Fruit fly (Drosophila melanogaster) whole organism, embryonic: ENCODE data around the gene Mkk4.

Experiments
- Abd-B ChIP-seq: fragments of 200-800 bp; sonication (Bioruptor generic); optimal IDR thresholded peaks from 2 replicates; lab custom pipeline; 2018; ENCODE audit warnings: missing biosample characterization, mild to moderate bottlenecking, missing genetic modification characterization, moderate library complexity
- Asciz ChIP-seq: fragments of 200-800 bp; sonication (Bioruptor generic); optimal IDR thresholded peaks from 2 replicates; lab custom pipeline; 2017; ENCODE audit warnings: missing biosample characterization, mild to moderate bottlenecking, missing genetic modification characterization, missing genetic modification reagents
- Atf6 ChIP-seq: fragments of 200-800 bp; sonication (Bioruptor generic); IDR thresholded peaks from 2 replicates; pipeline ENCODE4 v1.3.6; 2022; ENCODE audit warnings: missing biosample characterization, missing genetic modification characterization
- CG10565 ChIP-seq: fragments of 200-800 bp; sonication (Bioruptor generic); optimal IDR thresholded peaks from 3 replicates; lab custom pipeline; 2016; ENCODE audit warnings: missing biosample characterization, mild to moderate bottlenecking, missing genetic modification characterization
- CG10979 ChIP-seq: fragments of 200-800 bp; sonication (Bioruptor generic); optimal IDR thresholded peaks from 2 replicates; lab custom pipeline; 2018; ENCODE audit warnings: missing biosample characterization, mild to moderate bottlenecking, missing genetic modification characterization, moderate library complexity
- CG12659 ChIP-seq: fragments of 200-800 bp; sonication (Bioruptor generic); optimal IDR thresholded peaks from 3 replicates; lab custom pipeline; 2017; ENCODE audit warnings: mild to moderate bottlenecking, missing biosample characterization, missing genetic modification reagents, missing genetic modification characterization
- CG13296 ChIP-seq: fragments of 200-800 bp; sonication (Bioruptor generic); optimal IDR thresholded peaks from 3 replicates; lab custom pipeline; 2018; ENCODE audit warnings: missing biosample characterization, mild to moderate bottlenecking, missing genetic modification characterization
- CG18262 ChIP-seq: fragments of 200-800 bp; optimal IDR thresholded peaks from 3 replicates; lab custom pipeline; 2019; ENCODE audit warnings: missing biosample characterization, mild to moderate bottlenecking, missing genetic modification characterization, moderate library complexity
- CG18764 ChIP-seq: fragments of 200-800 bp; sonication (Bioruptor generic); optimal IDR thresholded peaks from 3 replicates; lab custom pipeline; 2016; ENCODE audit warnings: missing biosample characterization, missing genetic modification characterization
- CG2712 ChIP-seq: fragments of 200-800 bp; optimal IDR thresholded peaks from 3 replicates; lab custom pipeline; 2019; ENCODE audit warnings: missing biosample characterization, mild to moderate bottlenecking, missing genetic modification characterization, moderate library complexity
- CG2875 ChIP-seq: fragments of 200-800 bp; sonication (Bioruptor generic); optimal IDR thresholded peaks from 2 replicates; lab custom pipeline; 2017; ENCODE audit warnings: missing biosample characterization, mild to moderate bottlenecking, missing genetic modification characterization, missing genetic modification reagents
- CG3838 ChIP-seq: fragments of 200-800 bp; sonication (Bioruptor generic); optimal IDR thresholded peaks from 3 replicates; lab custom pipeline; 2016; ENCODE audit warnings: missing biosample characterization, missing genetic modification characterization
- CG4424 ChIP-seq: fragments of 200-800 bp; sonication (Bioruptor generic); optimal IDR thresholded peaks from 3 replicates; lab custom pipeline; 2016; ENCODE audit warnings: missing biosample characterization, missing genetic modification characterization
- CG7987 ChIP-seq: fragments of 200-800 bp; sonication (Bioruptor generic); optimal IDR thresholded peaks from 2 replicates; lab custom pipeline; 2018; ENCODE audit warnings: missing biosample characterization, mild to moderate bottlenecking, missing genetic modification characterization, moderate library complexity
- CG8924 ChIP-seq: fragments of 200-800 bp; optimal IDR thresholded peaks from 3 replicates; lab custom pipeline; 2019; ENCODE audit warnings: missing biosample characterization, mild to moderate bottlenecking, missing genetic modification characterization, moderate library complexity
- CG9609 ChIP-seq: fragments of 200-800 bp; sonication (Bioruptor generic); optimal IDR thresholded peaks from 3 replicates; lab custom pipeline; 2016; ENCODE audit warnings: missing biosample characterization, missing genetic modification characterization
- CG9727 ChIP-seq: fragments of 200-800 bp; sonication (Bioruptor generic); optimal IDR thresholded peaks from 3 replicates; lab custom pipeline; 2017; ENCODE audit warnings: missing biosample characterization, mild to moderate bottlenecking, missing genetic modification characterization
- CkIIα-i1 ChIP-seq: fragments of 200-800 bp; sonication (Bioruptor generic); IDR thresholded peaks from 2 replicates; pipeline ENCODE4 v1.3.6; 2022; ENCODE audit warnings: missing biosample characterization, missing genetic modification characterization
- Dll ChIP-seq: fragments of 200-800 bp; sonication (Bioruptor generic); IDR thresholded peaks from 4 replicates; pipeline ENCODE4 v1.3.6; 2022; ENCODE audit warnings: missing biosample characterization, missing genetic modification characterization; ENCODE audit not compliant: partially characterized antibody
- Fer3 ChIP-seq: fragments of 200-800 bp; sonication (Bioruptor generic); optimal IDR thresholded peaks from 2 replicates; lab custom pipeline; 2018; ENCODE audit warnings: missing biosample characterization, mild to moderate bottlenecking, missing genetic modification characterization, moderate library complexity
- HmgD ChIP-seq: fragments of 200-800 bp; sonication (Bioruptor generic); optimal IDR thresholded peaks from 3 replicates; lab custom pipeline; 2016; ENCODE audit warnings: missing biosample characterization, missing genetic modification characterization
- Hr3 ChIP-seq: fragments of 200-800 bp; sonication (Bioruptor generic); optimal IDR thresholded peaks from 3 replicates; lab custom pipeline; 2016; ENCODE audit warnings: missing biosample characterization, missing genetic modification characterization
- Hr51 ChIP-seq, 2 experiments: fragments of 200-800 bp; sonication (Bioruptor generic); optimal IDR thresholded peaks; 2 replicates in 1 of 2; 3 replicates in 1 of 2; lab custom pipeline; 2016 to 2018; ENCODE audit warnings: missing biosample characterization in 2 of 2, missing genetic modification characterization in 2 of 2, mild to moderate bottlenecking in 1 of 2, moderate library complexity in 1 of 2
- Optix ChIP-seq: fragments of 200-800 bp; sonication (Bioruptor generic); IDR thresholded peaks from 3 replicates; pipeline ENCODE4 v1.3.6; 2022; ENCODE audit warnings: missing biosample characterization, missing genetic modification characterization
- PHDP ChIP-seq: fragments of 200-800 bp; sonication (Bioruptor generic); optimal IDR thresholded peaks from 3 replicates; lab custom pipeline; 2018; ENCODE audit warnings: missing biosample characterization, mild to moderate bottlenecking, missing genetic modification characterization, moderate library complexity
- Scr ChIP-seq: fragments of 200-800 bp; sonication (Bioruptor generic); IDR thresholded peaks from 2 replicates; pipeline ENCODE4 v1.3.6; 2022; ENCODE audit warnings: missing biosample characterization, missing genetic modification characterization; ENCODE audit not compliant: partially characterized antibody
- Side ChIP-seq: fragments of 200-800 bp; sonication (Bioruptor generic); optimal IDR thresholded peaks from 2 replicates; lab custom pipeline; 2016; ENCODE audit warnings: missing biosample characterization, missing genetic modification characterization
- Stat92E ChIP-seq, 3 experiments: fragments of >200 bp in 2 of 3; fragments of 200-800 bp in 1 of 3; sonication (Bioruptor generic) in 1 of 3; optimal IDR thresholded peaks; 2 replicates each; lab custom pipeline; 2017 to 2019; ENCODE audit warnings: missing biosample characterization in 3 of 3, missing genetic modification characterization in 3 of 3, mild to moderate bottlenecking in 1 of 3, moderate library complexity in 1 of 3
- Usf ChIP-seq: fragments of 200-800 bp; sonication (Bioruptor generic); optimal IDR thresholded peaks from 2 replicates; lab custom pipeline; 2017; ENCODE audit warnings: missing genotype, missing biosample characterization, missing genetic modification characterization
- bcd ChIP-seq: fragments of 200-800 bp; sonication (Bioruptor generic); optimal IDR thresholded peaks from 2 replicates; lab custom pipeline; 2017; ENCODE audit warnings: missing biosample characterization, mild to moderate bottlenecking, missing genetic modification characterization
- da ChIP-seq: fragments of 200-800 bp; sonication (Bioruptor generic); optimal IDR thresholded peaks from 2 replicates; lab custom pipeline; 2016; ENCODE audit warnings: missing biosample characterization, missing genetic modification characterization
- danr ChIP-seq: fragments of 200-800 bp; sonication (Bioruptor generic); IDR thresholded peaks from 2 replicates; pipeline ENCODE4 v1.3.6; 2022; ENCODE audit warnings: missing biosample characterization, missing genetic modification characterization
- dimm ChIP-seq: fragments of 200-800 bp; sonication (Bioruptor generic); IDR thresholded peaks from 2 replicates; pipeline ENCODE4 v1.3.6; 2022; ENCODE audit warnings: missing biosample characterization, missing genetic modification characterization
- dpn ChIP-seq, 2 experiments: fragments of 200-800 bp; sonication (Bioruptor generic); optimal IDR thresholded peaks; 3 replicates each; lab custom pipeline; 2016; ENCODE audit warnings: missing biosample characterization in 2 of 2, missing genetic modification characterization in 2 of 2
- en ChIP-seq: fragments of 200-800 bp; sonication (Bioruptor generic); optimal IDR thresholded peaks from 2 replicates; lab custom pipeline; 2016; ENCODE audit warnings: missing biosample characterization, missing genetic modification characterization
- esg ChIP-seq: fragments of 200-800 bp; sonication (Bioruptor generic); conservative IDR thresholded peaks from 2 replicates; pipeline ENCODE4 v1.3.6; 2022; ENCODE audit warnings: missing biosample characterization, missing genetic modification characterization
- exex ChIP-seq: fragments of 200-800 bp; sonication (Bioruptor generic); optimal IDR thresholded peaks from 4 replicates; lab custom pipeline; 2018; ENCODE audit warnings: missing biosample characterization, mild to moderate bottlenecking, missing genetic modification characterization, moderate library complexity
- fd96Cb ChIP-seq: fragments of 200-800 bp; sonication (Bioruptor generic); optimal IDR thresholded peaks from 2 replicates; lab custom pipeline; 2018; ENCODE audit warnings: missing biosample characterization, mild to moderate bottlenecking, missing genetic modification characterization, moderate library complexity
- ftz-f1 ChIP-seq: fragments of 200-800 bp; sonication (Bioruptor generic); optimal IDR thresholded peaks from 2 replicates; lab custom pipeline; 2016; ENCODE audit warnings: missing biosample characterization, missing genetic modification characterization
- gfzf ChIP-seq: fragments of 200-800 bp; sonication (Bioruptor generic); optimal IDR thresholded peaks from 2 replicates; lab custom pipeline; 2016; ENCODE audit warnings: missing biosample characterization, mild to moderate bottlenecking, missing genetic modification characterization, moderate library complexity
- jing ChIP-seq: fragments of 200-800 bp; sonication (Bioruptor generic); optimal IDR thresholded peaks from 2 replicates; lab custom pipeline; 2018; ENCODE audit warnings: missing biosample characterization, mild to moderate bottlenecking, missing genetic modification characterization
- onecut ChIP-seq: fragments of 200-800 bp; sonication (Bioruptor generic); IDR thresholded peaks from 2 replicates; pipeline ENCODE4 v1.3.6; 2022; ENCODE audit warnings: missing biosample characterization, missing genetic modification characterization
- pnt ChIP-seq: fragments of 200-800 bp; sonication (Bioruptor generic); optimal IDR thresholded peaks from 3 replicates; lab custom pipeline; 2016; ENCODE audit warnings: missing biosample characterization, missing genetic modification characterization
- psq ChIP-seq: fragments of 200-800 bp; sonication (Bioruptor generic); optimal IDR thresholded peaks from 2 replicates; lab custom pipeline; 2017; ENCODE audit warnings: missing biosample characterization, missing genetic modification characterization
- run ChIP-seq: fragments of 200-800 bp; sonication (Bioruptor generic); optimal IDR thresholded peaks from 3 replicates; lab custom pipeline; 2018; ENCODE audit warnings: missing biosample characterization, mild to moderate bottlenecking, missing genetic modification characterization
- slp2 ChIP-seq: fragments of 200-800 bp; sonication (Bioruptor generic); optimal IDR thresholded peaks from 2 replicates; lab custom pipeline; 2016; ENCODE audit warnings: missing biosample characterization, missing genetic modification characterization
- sob ChIP-seq: fragments of 200-800 bp; sonication (Bioruptor generic); IDR thresholded peaks from 2 replicates; pipeline ENCODE4 v1.3.6; 2022; ENCODE audit warnings: missing biosample characterization, missing genetic modification characterization
- unc-4 ChIP-seq: fragments of 200-800 bp; sonication (Bioruptor generic); IDR thresholded peaks from 2 replicates; pipeline ENCODE4 v1.3.6; 2022; ENCODE audit warnings: missing biosample characterization, missing genetic modification characterization; ENCODE audit not compliant: partially characterized antibody
- wek ChIP-seq: fragments of 200-800 bp; sonication (Bioruptor generic); optimal IDR thresholded peaks from 3 replicates; lab custom pipeline; 2018; ENCODE audit warnings: missing biosample characterization, mild to moderate bottlenecking, missing genetic modification characterization, moderate library complexity

The Mkk4 gene

DNA sequence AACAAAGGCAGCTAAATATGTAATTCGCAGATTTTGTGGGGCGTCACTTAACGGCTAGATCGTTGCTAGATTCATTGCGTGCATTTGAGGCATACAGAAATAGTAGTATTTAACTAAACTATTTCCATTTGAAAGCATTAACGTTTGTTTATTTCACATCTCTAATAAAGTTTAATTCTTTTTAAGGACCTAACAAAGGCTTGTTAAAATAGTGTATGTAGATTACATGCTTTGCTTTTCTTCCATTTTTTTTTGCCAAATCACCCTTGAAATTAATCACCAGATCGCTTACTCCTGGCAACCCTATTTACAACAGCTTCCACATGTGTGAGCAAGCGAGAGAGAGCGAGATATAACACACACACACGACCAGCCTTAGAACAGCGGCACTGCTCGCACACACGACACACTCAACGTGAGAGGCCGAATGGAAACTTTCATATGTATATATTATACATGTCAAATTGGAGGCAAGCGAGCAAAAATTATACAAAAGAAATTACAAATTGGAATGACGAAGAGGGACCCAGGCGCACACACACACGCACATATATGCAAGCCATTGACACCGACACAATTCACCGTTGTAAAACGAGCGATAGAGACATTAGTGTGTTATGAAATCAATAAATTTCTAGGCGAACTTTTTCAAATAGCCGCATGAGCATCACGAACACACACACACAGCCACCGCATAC, 8.8 kb upstream of the Mkk4 start (continued):
- TF ChIP-seq run (tag; lab: Kevin White, UChicago) (no peak), exex (tag; lab: Kevin White, UChicago) (peak; percentile 69), CkIIα-i1 (GFP tag; lab: Robert Waterston, UW) (no peak), CG2875 (GFP tag; lab: Kevin White, UChicago) (peak; percentile 41), gfzf (no peak), Scr (GFP tag; lab: Robert Waterston, UW) (peak; percentile 31; the same call in 1 of the 2 replicates), Stat92E (GFP tag; optimal IDR thresholded peaks at IDR 0.05; lab: Kevin White, UChicago) (no peak), CG2712 (peak; percentile 51), CG18764 (GFP tag; lab: Kevin White, UChicago) (peak; percentile 26), HmgD (GFP tag; lab: Kevin White, UChicago) (peak; percentile 1), Atf6 (GFP tag; lab: Robert Waterston, UW) (peak; percentile 73), Hr3 (peak; percentile 37), CG3838 (GFP tag; lab: Kevin White, UChicago) (peak; percentile 37), bcd (peak; percentile 47), fd96Cb (tag; lab: Kevin White, UChicago) (peak; percentile 30), Dll (GFP tag; lab: Robert Waterston, UW) (no peak), dpn (GFP tag; optimal IDR thresholded peaks at IDR 0.05; lab: Kevin White, UChicago) (peak; percentile 36 to 57), sob (peak; percentile 44), wek (peak; percentile 34), CG18262 (peak; percentile 27), CG9609 (peak; percentile 48), Usf (GFP tag; lab: Kevin White, UChicago) (peak; percentile 19), onecut (peak; percentile 51), esg (GFP tag; lab: Robert Waterston, UW) (peak; percentile 28; the same call in 1 of the 2 replicates), Abd-B (GFP tag; lab: Kevin White, UChicago) (peak; percentile 27), Optix (GFP tag; lab: Robert Waterston, UW) (peak; percentile 42; the same call in 1 of the 3 replicates), jing (no peak), danr (no peak), CG10565 (no peak), CG12659 (GFP tag; lab: Kevin White, UChicago) (peak; percentile 78), PHDP (tag; lab: Kevin White, UChicago) (peak; percentile 62), CG9727 (GFP tag; lab: Kevin White, UChicago) (peak; percentile 59), CG8924 (tag; lab: Kevin White, UChicago) (peak; percentile 55), CG13296 (GFP tag; lab: Kevin White, UChicago) (peak; percentile 17), ftz-f1 (GFP tag; lab: Kevin White, UChicago) (peak; percentile 89), CG10979 (peak; percentile 53), unc-4 (GFP tag; lab: Robert Waterston, UW) (no peak), dimm (no peak), Asciz (peak; percentile 25), slp2 (GFP tag; lab: Kevin White, UChicago) (no peak), CG7987 (GFP tag; lab: Kevin White, UChicago) (peak; percentile 37), da (GFP tag; lab: Kevin White, UChicago) (no peak), Hr51 (GFP tag; optimal IDR thresholded peaks at IDR 0.05; lab: Kevin White, UChicago) (peak; percentile 14 to 67), Side (GFP tag; lab: Kevin White, UChicago) (peak; percentile 31), CG4424 (peak; percentile 35), Fer3 (peak; percentile 69), psq (GFP tag; lab: Kevin White, UChicago) (no peak), en (GFP tag; lab: Kevin White, UChicago) (no peak), pnt (GFP tag; lab: Kevin White, UChicago) (peak; percentile 23)
